Worm (Caenorhabditis elegans) whole organism, L1 larva: ENCODE results near the gene R07E3.4.

ENCODE experiments used
- ama-1 ChIP-seq: fragments of 150-350 bp; optimal IDR thresholded peaks from 2 replicates; lab custom pipeline; 2014
- ceh-82 ChIP-seq, 3 experiments: fragments of 150-350 bp in 1 of 3; sonication (generic microtip) in 2 of 3; optimal IDR thresholded peaks; 2 replicates each; lab custom pipeline; 2014 to 2017; ENCODE audit warnings: missing biosample characterization in 3 of 3, missing genetic modification characterization in 3 of 3
- mep-1 ChIP-seq: fragments of 150-350 bp; optimal IDR thresholded peaks from 2 replicates; lab custom pipeline; 2014; ENCODE audit warnings: missing biosample characterization, missing genetic modification characterization
- nhr-84 ChIP-seq: sonication (generic microtip); optimal IDR thresholded peaks from 2 replicates; lab custom pipeline; 2017; ENCODE audit warnings: missing biosample characterization, missing genetic modification characterization

- no peak for TF ChIP-seq ama-1
- no peak for TF ChIP-seq ceh-82 (tag; optimal IDR thresholded peaks at IDR 0.05; lab: Kevin White, UChicago)
- TF ChIP-seq nhr-84 = no peak
- no peak for TF ChIP-seq mep-1 (tag; lab: Kevin White, UChicago)
These were observed 43.8 kb upstream of the R07E3.4 start for ce11 chrX:10376989-10377388.
